Worm (Caenorhabditis elegans) whole organism, L3 larva: ENCODE data around the gene cpna-5.

ENCODE experiments used
- egl-27 ChIP-seq: sonication (generic microtip); optimal IDR thresholded peaks from 4 replicates; lab custom pipeline; 2017; ENCODE audit warnings: missing biosample characterization, missing genetic modification reagents, missing genetic modification characterization
- nhr-11 ChIP-seq: fragments of 150-350 bp; optimal IDR thresholded peaks from 2 replicates; lab custom pipeline; 2014; ENCODE audit warnings: missing biosample characterization, missing genetic modification characterization

DNA sequence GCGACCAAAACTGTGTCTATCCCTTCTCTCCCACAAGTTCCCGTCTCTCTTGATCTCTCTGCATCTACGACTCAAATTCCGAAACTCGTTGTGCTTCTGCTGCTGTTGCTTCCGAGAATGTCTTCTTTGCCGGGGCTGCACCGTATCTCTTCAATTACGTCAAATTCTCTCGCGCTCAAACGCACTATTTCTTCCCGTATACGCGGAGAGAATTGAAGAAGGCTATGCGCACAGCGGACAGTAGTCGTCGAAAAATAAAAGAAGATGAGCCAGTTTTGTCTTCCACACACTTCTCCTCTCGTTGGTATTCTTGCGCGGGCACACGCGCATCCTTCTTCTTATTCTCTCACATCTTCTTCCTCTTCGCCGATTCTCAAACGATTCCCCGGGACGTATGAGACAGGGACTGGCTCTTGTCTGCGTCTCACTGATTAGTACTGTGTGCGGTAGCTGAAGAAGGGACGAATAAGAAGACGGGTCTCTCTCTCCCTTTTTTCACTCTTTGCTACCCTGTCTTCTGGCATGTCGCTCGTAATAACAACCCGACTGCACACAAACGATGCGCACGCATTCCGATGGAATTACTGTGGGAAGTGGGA lies 42.0 kb downstream of the cpna-5 start:
- TF ChIP-seq nhr-11 (tag; lab: Kevin White, UChicago) (no peak), egl-27 (no peak)
